Worm (Caenorhabditis elegans): ENCODE data around the gene algn-11.

ce11 chrIII:7301668-7302067, 11.3 kb upstream of the algn-11 start:
- TF ChIP-seq dve-1 (tag; optimal IDR thresholded peaks at IDR 0.05) (no peak), ceh-45 (GFP tag; IDR thresholded peaks at IDR 0.05) (no peak), nfya-1 (tag; optimal IDR thresholded peaks at IDR 0.05) (no peak), madf-2 (tag; optimal IDR thresholded peaks at IDR 0.05) (no peak), hlh-8 (tag; optimal IDR thresholded peaks at IDR 0.05) (no peak), pqm-1 (tag; optimal IDR thresholded peaks at IDR 0.05) (no peak), hlh-6 (tag; optimal IDR thresholded peaks at IDR 0.05) (no peak), hlh-13 (GFP tag; optimal IDR thresholded peaks at IDR 0.05) (no peak), unc-3 (GFP tag; conservative IDR thresholded peaks at IDR 0.05) (no peak), unc-3 (tag; optimal IDR thresholded peaks at IDR 0.05) (no peak), gmeb-2 (tag; optimal IDR thresholded peaks at IDR 0.05) (no peak), ceh-9 (tag; optimal IDR thresholded peaks at IDR 0.05) (no peak), ceh-2 (tag; optimal IDR thresholded peaks at IDR 0.05) (no peak), ama-1 (optimal IDR thresholded peaks at IDR 0.05) (no peak), tbx-7 (tag; optimal IDR thresholded peaks at IDR 0.05) (no peak)
